Fruit fly (Drosophila melanogaster): ENCODE data around the gene CG42238.

The CG42238 gene

DNA sequence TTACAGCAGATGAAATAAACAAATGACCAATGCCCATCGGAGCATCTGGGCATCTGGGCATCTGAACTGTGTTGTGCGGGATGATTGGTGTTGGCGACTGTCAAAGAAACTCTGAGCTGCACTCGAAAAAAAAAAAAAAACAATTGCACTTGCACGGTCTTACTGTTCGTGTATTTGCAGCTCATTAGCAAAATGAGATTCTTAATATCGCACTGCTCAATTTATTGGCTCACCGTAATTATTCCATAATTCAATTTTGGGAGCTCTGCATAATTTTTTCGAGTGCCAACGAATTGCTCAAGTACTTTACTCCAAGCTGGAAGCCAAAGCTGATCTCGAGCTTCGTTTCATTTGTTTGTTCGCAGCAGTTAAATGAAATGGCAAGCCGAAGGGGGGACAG is 64.5 kb downstream of the CG42238 start (continued):
- peak; percentile 73 for TF ChIP-seq CG1603 (tag; optimal IDR thresholded peaks at IDR 0.05)
- TF ChIP-seq CG31224 (GFP tag; IDR thresholded peaks at IDR 0.05): peak; percentile 35; the same call in 1 of the 2 replicates
- peak; percentile 72 for TF ChIP-seq CG2712 (tag; optimal IDR thresholded peaks at IDR 0.05)
- peak; percentile 69 for TF ChIP-seq CG2875 (GFP tag; optimal IDR thresholded peaks at IDR 0.05)
- TF ChIP-seq CG14860 (GFP tag; IDR thresholded peaks at IDR 0.05; ENCODE audit: partially characterized antibody): no peak
- TF ChIP-seq pros (GFP tag; optimal IDR thresholded peaks at IDR 0.05): no peak
- peak; percentile 71 for TF ChIP-seq CG12744 (GFP tag; optimal IDR thresholded peaks at IDR 0.05)
- peak; percentile 15 for TF ChIP-seq ac (GFP tag; optimal IDR thresholded peaks at IDR 0.05)
- no peak for TF ChIP-seq BEAF-32 (GFP tag; optimal IDR thresholded peaks at IDR 0.05)
- no peak for TF ChIP-seq ham (GFP tag; IDR thresholded peaks at IDR 0.05)
- peak; percentile 44 for TF ChIP-seq vfl (GFP tag; optimal IDR thresholded peaks at IDR 0.05)
- TF ChIP-seq rib (GFP tag; IDR thresholded peaks at IDR 0.05): 0 out of 2 replicates have a peak, but pooled peaks have one; percentile 39
- peak; percentile 79 for TF ChIP-seq repo (GFP tag; optimal IDR thresholded peaks at IDR 0.05)
- peak; percentile 87 for TF ChIP-seq CG32772 (GFP tag; IDR thresholded peaks at IDR 0.05)
- peak; percentile 68 for TF ChIP-seq CG9215 (GFP tag; IDR thresholded peaks at IDR 0.05)
- peak; percentile 68 for TF ChIP-seq gcm (GFP tag; optimal IDR thresholded peaks at IDR 0.05)
- peak; percentile 59 for TF ChIP-seq CG11723 (GFP tag; optimal IDR thresholded peaks at IDR 0.05)
- peak; percentile 44; the same call in 1 of the 2 replicates for TF ChIP-seq dati (GFP tag; IDR thresholded peaks at IDR 0.05)
- TF ChIP-seq CG10321 (GFP tag; IDR thresholded peaks at IDR 0.05): no peak
- TF ChIP-seq so (GFP tag; IDR thresholded peaks at IDR 0.05): peak; percentile 84
- peak; percentile 56 for TF ChIP-seq kah (GFP tag; optimal IDR thresholded peaks at IDR 0.05)
- TF ChIP-seq Elba2 (GFP tag; optimal IDR thresholded peaks at IDR 0.05): no peak
- TF ChIP-seq Vsx1 (GFP tag; optimal IDR thresholded peaks at IDR 0.05): peak; percentile 44
- peak; percentile 32 for TF ChIP-seq abd-A (tag; optimal IDR thresholded peaks at IDR 0.05)
- peak; percentile 79 for TF ChIP-seq jumu (GFP tag; optimal IDR thresholded peaks at IDR 0.05)
- peak; percentile 62 for TF ChIP-seq fd3F (GFP tag; optimal IDR thresholded peaks at IDR 0.05)
- TF ChIP-seq Ptx1 (GFP tag; IDR thresholded peaks at IDR 0.05): peak; percentile 85
- peak; percentile 94 for TF ChIP-seq ci (GFP tag; IDR thresholded peaks at IDR 0.05)
- peak; percentile 68 for TF ChIP-seq CG1602 (GFP tag; optimal IDR thresholded peaks at IDR 0.05)
- TF ChIP-seq Jarid2 (GFP tag; optimal IDR thresholded peaks at IDR 0.05): peak; percentile 15
- TF ChIP-seq esg (GFP tag; conservative IDR thresholded peaks at IDR 0.05): peak; percentile 76
- TF ChIP-seq zfh1 (GFP tag; IDR thresholded peaks at IDR 0.05): peak; percentile 86
- peak; percentile 70 for TF ChIP-seq E2f1 (GFP tag; IDR thresholded peaks at IDR 0.05)
- TF ChIP-seq CG6272 (GFP tag; IDR thresholded peaks at IDR 0.05): peak; percentile 73
- peak; percentile 51 for TF ChIP-seq CG4854 (GFP tag; optimal IDR thresholded peaks at IDR 0.05)
- TF ChIP-seq sens-2 (GFP tag; IDR thresholded peaks at IDR 0.05): peak; percentile 64
- no peak for TF ChIP-seq CG1832 (GFP tag; optimal IDR thresholded peaks at IDR 0.05)
- peak; percentile 89 for TF ChIP-seq sisA (GFP tag; IDR thresholded peaks at IDR 0.05)
- TF ChIP-seq CG11695 (GFP tag; IDR thresholded peaks at IDR 0.05): peak; percentile 58; the same call in 1 of the 3 replicates
- peak; percentile 64 for TF ChIP-seq CG1233 (GFP tag; optimal IDR thresholded peaks at IDR 0.05)
- TF ChIP-seq disco-r (GFP tag; optimal IDR thresholded peaks at IDR 0.05): peak; percentile 62
- peak; percentile 6 for TF ChIP-seq Nf-YC (tag; optimal IDR thresholded peaks at IDR 0.05)
- TF ChIP-seq run (tag; optimal IDR thresholded peaks at IDR 0.05): peak; percentile 10
- peak; percentile 49 for TF ChIP-seq CG15073 (GFP tag; optimal IDR thresholded peaks at IDR 0.05)
- TF ChIP-seq her (GFP tag; optimal IDR thresholded peaks at IDR 0.05): peak; percentile 76
- TF ChIP-seq CG17186 (GFP tag; optimal IDR thresholded peaks at IDR 0.05): no peak
- peak; percentile 74 for TF ChIP-seq ara (GFP tag; IDR thresholded peaks at IDR 0.05)
- TF ChIP-seq CG6175 (GFP tag; IDR thresholded peaks at IDR 0.05): peak; percentile 45; the same call in 1 of the 3 replicates
- 0 out of 2 replicates have a peak, but pooled peaks have one; percentile 34 for TF ChIP-seq Doc2 (GFP tag; IDR thresholded peaks at IDR 0.05)
- no peak for TF ChIP-seq B-H2 (GFP tag; optimal IDR thresholded peaks at IDR 0.05)
- no peak for TF ChIP-seq GATAe (GFP tag; conservative IDR thresholded peaks at IDR 0.05)
